Worm (Caenorhabditis elegans) whole organism, young adult: ENCODE data around the gene K12H4.6.

Experiments used
- B0019.2 ChIP-seq: fragments of 200-800 bp; sonication (Bioruptor generic); conservative IDR thresholded peaks from 2 replicates; pipeline ENCODE4 v1.3.6; 2022; ENCODE audit warnings: missing genetic modification reagents, missing genetic modification characterization, missing compliant biosample characterization
- B0261.1 ChIP-seq: sonication (generic microtip); optimal IDR thresholded peaks from 2 replicates; lab custom pipeline; 2016; ENCODE audit warnings: mild to moderate bottlenecking, missing genetic modification characterization, moderate library complexity, missing compliant biosample characterization
- B0336.3 ChIP-seq: fragments of 200-800 bp; sonication (Bioruptor generic); IDR thresholded peaks from 2 replicates; pipeline ENCODE4 v1.3.6; 2022; ENCODE audit warnings: missing genetic modification characterization, missing compliant biosample characterization
- F10E7.11 ChIP-seq: sonication (generic microtip); optimal IDR thresholded peaks from 2 replicates; lab custom pipeline; 2017; ENCODE audit warnings: mild to moderate bottlenecking, missing genetic modification characterization, moderate library complexity, missing compliant biosample characterization
- F49E8.2 ChIP-seq: sonication (generic microtip); optimal IDR thresholded peaks from 3 replicates; lab custom pipeline; 2017; ENCODE audit warnings: missing genetic modification characterization, mild to moderate bottlenecking, missing compliant biosample characterization, antibody characterized with exemption, moderate library complexity; ENCODE audit not compliant: insufficient read depth
- K12H6.12 ChIP-seq: fragments of 200-800 bp; sonication (Bioruptor generic); optimal IDR thresholded peaks from 2 replicates; lab custom pipeline; 2018; ENCODE audit warnings: mild to moderate bottlenecking, missing genetic modification characterization, missing compliant biosample characterization
- Y53G8AR.9 ChIP-seq: fragments of 200-800 bp; sonication (Bioruptor generic); conservative IDR thresholded peaks from 2 replicates; pipeline ENCODE4 v1.3.6; 2022; ENCODE audit warnings: missing genetic modification reagents, missing genetic modification characterization, missing compliant biosample characterization
- Y95B8A.8 ChIP-seq: fragments of 200-800 bp; sonication (Bioruptor generic); IDR thresholded peaks from 2 replicates; pipeline ENCODE4 v1.3.6; 2022; ENCODE audit warnings: missing genetic modification reagents, missing genetic modification characterization, missing compliant biosample characterization
- aptf-2 ChIP-seq: fragments of 200-800 bp; sonication (Bioruptor generic); conservative IDR thresholded peaks from 2 replicates; pipeline ENCODE4 v1.3.6; 2022; ENCODE audit warnings: missing genetic modification reagents, missing genetic modification characterization, missing compliant biosample characterization
- athp-1 ChIP-seq: sonication (generic microtip); optimal IDR thresholded peaks from 2 replicates; lab custom pipeline; 2017; ENCODE audit warnings: mild to moderate bottlenecking, missing genetic modification characterization, missing compliant biosample characterization
- bed-1 ChIP-seq: fragments of 200-800 bp; sonication (Bioruptor generic); IDR thresholded peaks from 2 replicates; pipeline ENCODE4 v1.3.6; 2022; ENCODE audit warnings: missing genetic modification reagents, missing genetic modification characterization, missing compliant biosample characterization
- cebp-1 ChIP-seq, 2 experiments: fragments of 200-800 bp in 1 of 2; sonication (Bioruptor generic) in 1 of 2; sonication (generic microtip) in 1 of 2; IDR thresholded peaks in 1 of 2; optimal IDR thresholded peaks in 1 of 2; 2 replicates each; pipeline versions ENCODE4 v1.3.6 to Lab custom; 2017 to 2022; ENCODE audit warnings: missing compliant biosample characterization in 2 of 2, missing genetic modification characterization in 2 of 2, mild to moderate bottlenecking in 1 of 2, missing genetic modification reagents in 1 of 2, moderate library complexity in 1 of 2
- cebp-2 ChIP-seq: fragments of 200-800 bp; sonication (Bioruptor generic); IDR thresholded peaks from 2 replicates; pipeline ENCODE4 v1.3.6; 2022; ENCODE audit warnings: missing genetic modification characterization, missing compliant biosample characterization
- ceh-27 ChIP-seq: fragments of 200-800 bp; sonication (Bioruptor generic); optimal IDR thresholded peaks from 2 replicates; lab custom pipeline; 2018; ENCODE audit warnings: mild to moderate bottlenecking, missing genetic modification characterization, moderate library complexity, missing compliant biosample characterization
- ceh-91 ChIP-seq: fragments of 200-800 bp; sonication (Bioruptor generic); IDR thresholded peaks from 2 replicates; pipeline ENCODE4 v1.3.6; 2022; ENCODE audit warnings: missing genetic modification reagents, missing genetic modification characterization, missing compliant biosample characterization
- dpff-1 ChIP-seq: sonication (generic microtip); optimal IDR thresholded peaks from 2 replicates; lab custom pipeline; 2017; ENCODE audit warnings: mild to moderate bottlenecking, missing genetic modification characterization, missing compliant biosample characterization
- efl-1 ChIP-seq: fragments of 150-350 bp; optimal IDR thresholded peaks from 2 replicates; lab custom pipeline; 2014; ENCODE audit warnings: missing biosample characterization, missing genetic modification reagents, missing genetic modification characterization
- ets-4 ChIP-seq: fragments of 200-800 bp; sonication (Bioruptor generic); optimal IDR thresholded peaks from 2 replicates; lab custom pipeline; 2018; ENCODE audit warnings: mild to moderate bottlenecking, missing genetic modification characterization, missing compliant biosample characterization
- hmg-1.2 ChIP-seq: fragments of 200-800 bp; sonication (Bioruptor generic); IDR thresholded peaks from 2 replicates; pipeline ENCODE4 v1.3.6; 2022; ENCODE audit warnings: missing genetic modification reagents, missing genetic modification characterization, missing compliant biosample characterization
- hmg-20 ChIP-seq: fragments of 200-800 bp; sonication (Bioruptor generic); IDR thresholded peaks from 2 replicates; pipeline ENCODE4 v1.3.6; 2022; ENCODE audit warnings: missing genetic modification reagents, missing genetic modification characterization, missing compliant biosample characterization
- hrde-1 ChIP-seq: sonication (generic microtip); optimal IDR thresholded peaks from 2 replicates; lab custom pipeline; 2016; ENCODE audit warnings: missing genetic modification characterization, mild to moderate bottlenecking, missing compliant biosample characterization, moderate library complexity, missing genotype, missing genetic modification reagents, borderline replicate concordance
- hsf-1 ChIP-seq: fragments of 200-800 bp; sonication (Bioruptor generic); IDR thresholded peaks from 2 replicates; pipeline ENCODE4 v1.3.6; 2022; ENCODE audit warnings: missing genetic modification reagents, missing genetic modification characterization, missing compliant biosample characterization
- lin-35 ChIP-seq, 3 experiments: fragments of 150-350 bp in 2 of 3; sonication (generic microtip) in 1 of 3; optimal IDR thresholded peaks; 2 replicates each; lab custom pipeline; 2014 to 2018; ENCODE audit warnings: missing biosample characterization in 3 of 3, missing genetic modification characterization in 3 of 3, missing genetic modification reagents in 3 of 3
- lin-40 ChIP-seq: sonication (generic microtip); optimal IDR thresholded peaks from 2 replicates; lab custom pipeline; 2016; ENCODE audit warnings: missing genetic modification characterization, mild to moderate bottlenecking, missing compliant biosample characterization, missing genotype, missing genetic modification reagents
- lsy-27 ChIP-seq: sonication (generic microtip); optimal IDR thresholded peaks from 2 replicates; lab custom pipeline; 2017; ENCODE audit warnings: missing genetic modification characterization, mild to moderate bottlenecking, missing compliant biosample characterization, antibody characterized with exemption, missing genotype, borderline replicate concordance; ENCODE audit not compliant: insufficient read depth
- madf-10 ChIP-seq: sonication (generic microtip); optimal IDR thresholded peaks from 2 replicates; lab custom pipeline; 2016; ENCODE audit warnings: mild to moderate bottlenecking, missing genetic modification characterization, missing compliant biosample characterization
- madf-3 ChIP-seq: fragments of 200-800 bp; sonication (Bioruptor generic); IDR thresholded peaks from 2 replicates; pipeline ENCODE4 v1.3.6; 2022; ENCODE audit warnings: missing genetic modification reagents, missing genetic modification characterization, missing compliant biosample characterization
- madf-8 ChIP-seq: fragments of 200-800 bp; sonication (Bioruptor generic); conservative IDR thresholded peaks from 2 replicates; pipeline ENCODE4 v1.3.6; 2022; ENCODE audit warnings: missing genetic modification reagents, missing genetic modification characterization, missing compliant biosample characterization
- mcd-1 ChIP-seq: fragments of 200-800 bp; sonication (Bioruptor generic); IDR thresholded peaks from 2 replicates; pipeline ENCODE4 v1.3.6; 2022; ENCODE audit warnings: missing genetic modification reagents, missing genetic modification characterization, missing compliant biosample characterization
- nfya-1 ChIP-seq: sonication (generic microtip); optimal IDR thresholded peaks from 2 replicates; lab custom pipeline; 2017; ENCODE audit warnings: antibody characterized with exemption, missing compliant biosample characterization, missing genetic modification characterization, borderline replicate concordance; ENCODE audit not compliant: insufficient read depth
- nhr-90 ChIP-seq: sonication (generic microtip); optimal IDR thresholded peaks from 2 replicates; lab custom pipeline; 2016; ENCODE audit warnings: missing genotype, mild to moderate bottlenecking, missing genetic modification characterization, missing compliant biosample characterization
- rec-8 ChIP-seq, 2 experiments: sonication (generic microtip); optimal IDR thresholded peaks; 2 replicates each; lab custom pipeline; 2016; ENCODE audit warnings: mild to moderate bottlenecking in 2 of 2, missing genetic modification characterization in 2 of 2, missing genetic modification reagents in 2 of 2, missing genotype in 2 of 2, missing biosample characterization in 1 of 2, missing compliant biosample characterization in 1 of 2, moderate library complexity in 1 of 2
- repo-1 ChIP-seq: sonication (generic microtip); optimal IDR thresholded peaks from 2 replicates; lab custom pipeline; 2017; ENCODE audit warnings: mild to moderate bottlenecking, missing genetic modification characterization, missing compliant biosample characterization
- snpc-4 ChIP-seq, 5 experiments: fragments of 150-350 bp in 1 of 5; sonication (generic microtip) in 4 of 5; optimal IDR thresholded peaks; 2 replicates each; lab custom pipeline; 2014 to 2018; ENCODE audit warnings: missing genetic modification characterization in 5 of 5, missing biosample characterization in 3 of 5, antibody characterized with exemption in 2 of 5, mild to moderate bottlenecking in 2 of 5, missing compliant biosample characterization in 2 of 5, missing genotype in 2 of 5, moderate library complexity in 2 of 5, missing genetic modification reagents in 1 of 5
- sptf-2 ChIP-seq: fragments of 200-800 bp; sonication (Bioruptor generic); optimal IDR thresholded peaks from 2 replicates; lab custom pipeline; 2018; ENCODE audit warnings: mild to moderate bottlenecking, missing genetic modification characterization, missing compliant biosample characterization
- tbp1 ChIP-seq: fragments of 200-800 bp; sonication (Bioruptor generic); optimal IDR thresholded peaks from 2 replicates; lab custom pipeline; 2018; ENCODE audit warnings: mild to moderate bottlenecking, missing genetic modification characterization, missing compliant biosample characterization
- tbx-9 ChIP-seq: sonication (generic microtip); optimal IDR thresholded peaks from 2 replicates; lab custom pipeline; 2016; ENCODE audit warnings: borderline replicate concordance, missing genetic modification characterization, inconsistent platforms, missing compliant biosample characterization
- xnd-1 ChIP-seq: sonication (generic microtip); optimal IDR thresholded peaks from 2 replicates; lab custom pipeline; 2016; ENCODE audit warnings: missing genotype, missing genetic modification reagents, missing genetic modification characterization, missing compliant biosample characterization
- ztf-25 ChIP-seq: fragments of 200-800 bp; sonication (Bioruptor generic); IDR thresholded peaks from 2 replicates; pipeline ENCODE4 v1.3.6; 2022; ENCODE audit warnings: missing genetic modification reagents, missing genetic modification characterization, missing compliant biosample characterization

Gene K12H4.6

DNA sequence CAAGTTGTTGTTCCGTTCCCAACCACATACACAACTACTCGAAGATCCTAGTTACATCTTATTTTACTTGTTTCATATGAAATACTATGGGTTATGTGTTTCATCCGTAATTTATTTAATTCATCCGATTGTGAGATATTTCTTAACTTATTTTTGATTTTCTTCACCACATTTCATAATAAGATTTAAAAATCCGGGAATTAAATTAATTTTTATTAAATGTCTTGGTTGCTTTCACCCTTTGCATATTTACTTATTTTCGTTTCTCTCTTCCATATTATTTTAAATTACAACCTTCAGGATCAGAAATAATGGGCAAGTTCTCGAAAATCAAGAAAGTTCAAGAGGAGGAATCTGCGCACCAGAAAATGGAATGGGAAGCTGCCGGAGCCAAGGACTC is 3.1 kb upstream of the K12H4.6 start, which contains the start of gene K12H4.3:
K12H4.3 (plus strand) TSS at position 301 of the 400 bp plus-strand sequence.
- no peak for TF ChIP-seq ceh-91 (GFP tag; lab: Robert Waterston, UW)

DNA sequence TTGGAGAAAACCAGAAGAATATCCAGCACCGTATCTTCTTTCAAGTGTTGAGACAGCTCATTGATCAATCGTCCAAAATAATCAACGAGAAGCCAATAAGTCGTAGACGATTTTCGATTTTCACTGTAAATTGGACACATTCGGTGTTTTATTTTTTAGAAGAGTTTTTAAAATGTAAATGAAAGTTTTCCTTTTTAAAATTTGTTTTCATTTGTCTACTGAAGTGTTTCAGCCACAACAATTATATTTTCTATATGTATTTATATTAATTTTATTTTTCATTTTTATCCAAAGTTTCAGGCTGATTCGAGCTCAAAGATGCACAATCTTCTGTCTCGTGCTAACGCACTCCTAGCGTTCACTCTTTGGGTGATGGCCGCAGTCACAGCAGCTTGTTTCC is 2.0 kb upstream of the K12H4.6 start, which contains the start of gene spcs-3:
spcs-3 (plus strand) TSS at position 301 of the 400 bp plus-strand sequence.
- TF ChIP-seq sptf-2 (GFP tag; lab: Kevin White, UChicago): no peak
- 0 out of 2 replicates have a peak, but pooled peaks have one; percentile 22 for TF ChIP-seq B0336.3 (GFP tag; lab: Robert Waterston, UW)
- TF ChIP-seq, all 124 proteins: peak for 1

- TF ChIP-seq ets-4 (GFP tag; lab: Kevin White, UChicago): no peak
- no peak for TF ChIP-seq madf-10 (tag; lab: Kevin White, UChicago)
- TF ChIP-seq repo-1 (tag; lab: Kevin White, UChicago): no peak
- TF ChIP-seq lsy-27 (tag; lab: Kevin White, UChicago): no peak
- TF ChIP-seq K12H6.12 (tag; lab: Kevin White, UChicago): no peak
- TF ChIP-seq tbp1 (GFP tag; lab: Kevin White, UChicago): no peak
- TF ChIP-seq nhr-90 (tag; lab: Kevin White, UChicago): no peak
- TF ChIP-seq nfya-1 (tag; lab: Kevin White, UChicago): no peak
- TF ChIP-seq cebp-1 (GFP tag; IDR thresholded peaks at IDR 0.05; lab: Robert Waterston, UW): no peak
- TF ChIP-seq cebp-1 (tag; optimal IDR thresholded peaks at IDR 0.05; lab: Kevin White, UChicago): no peak
- no peak for TF ChIP-seq aptf-2 (GFP tag; lab: Robert Waterston, UW)
- no peak for TF ChIP-seq mcd-1 (GFP tag; lab: Robert Waterston, UW)
- no peak for TF ChIP-seq hmg-1.2 (GFP tag; lab: Robert Waterston, UW)
Observed at ce11 chrIII:8044187-8044586, 1.5 kb upstream of the K12H4.6 start, which contains the start of gene K12H4.5. K12H4.5 (plus strand) TSS chrIII:8044487.

- TF ChIP-seq F10E7.11 (tag; lab: Kevin White, UChicago) (peak; percentile 38), B0019.2 (peak; percentile 94), snpc-4 (GFP tag; optimal IDR thresholded peaks at IDR 0.05; lab: Kevin White, UChicago) (peak; percentile 83), snpc-4 (tag; optimal IDR thresholded peaks at IDR 0.05; lab: Kevin White, UChicago) (peak; percentile 86 to 90 (median 89)), tbx-9 (tag; lab: Kevin White, UChicago) (no peak), Y95B8A.8 (peak; percentile 98), hmg-20 (peak; percentile 81), ztf-25 (GFP tag; lab: Robert Waterston, UW) (peak; percentile 100), madf-8 (GFP tag; lab: Robert Waterston, UW) (peak; percentile 76), bed-1 (GFP tag; lab: Robert Waterston, UW) (no peak), tbp1 (GFP tag; lab: Kevin White, UChicago) (peak; percentile 80), aptf-2 (GFP tag; lab: Robert Waterston, UW) (peak; percentile 98), lsy-27 (tag; lab: Kevin White, UChicago) (peak; percentile 37), efl-1 (peak; percentile 83), F49E8.2 (tag; lab: Kevin White, UChicago) (peak; percentile 97), athp-1 (peak; percentile 98), madf-10 (tag; lab: Kevin White, UChicago) (peak; percentile 97), xnd-1 (tag; lab: Kevin White, UChicago) (no peak), lin-40 (peak; percentile 95), cebp-2 (GFP tag; lab: Robert Waterston, UW) (no peak), B0336.3 (GFP tag; lab: Robert Waterston, UW) (peak; percentile 90; the same call in 1 of the 2 replicates), madf-3 (GFP tag; lab: Robert Waterston, UW) (peak; percentile 96), lin-35 (GFP tag; optimal IDR thresholded peaks at IDR 0.05; lab: Kevin White, UChicago) (peak in 2 of 3 experiments; percentile 69 to 97), dpff-1 (tag; lab: Kevin White, UChicago) (no peak), hrde-1 (tag; lab: Kevin White, UChicago) (peak; percentile 93), hsf-1 (GFP tag; lab: Robert Waterston, UW) (peak; percentile 71), B0261.1 (tag; lab: Kevin White, UChicago) (peak; percentile 51), ceh-27 (GFP tag; lab: Kevin White, UChicago) (peak; percentile 100), rec-8 (tag; optimal IDR thresholded peaks at IDR 0.05; lab: Kevin White, UChicago) (peak; percentile 93 to 99), Y53G8AR.9 (peak; percentile 92)
Observed at ce11 chrIII:8043784-8044183, 1.1 kb upstream of the K12H4.6 start.
